Worm (Caenorhabditis elegans): ENCODE results near the gene snf-12.

ce11 chrX:9028909-9029520, at the start of gene snf-12:
- no peak for TF ChIP-seq ama-1 (optimal IDR thresholded peaks at IDR 0.05)
- no peak for TF ChIP-seq ztf-11 (tag; optimal IDR thresholded peaks at IDR 0.05)
